Fruit fly (Drosophila melanogaster) whole organism, adult: ENCODE data around the gene PEK.

Experiments used
- CG11617 ChIP-seq: fragments of 200-800 bp; sonication (Bioruptor generic); optimal IDR thresholded peaks from 2 replicates; lab custom pipeline; 2017; ENCODE audit warnings: mild to moderate bottlenecking, missing biosample characterization, missing genetic modification reagents, missing genetic modification characterization
- CG12768 ChIP-seq: fragments of 200-800 bp; sonication (Bioruptor generic); optimal IDR thresholded peaks from 2 replicates; lab custom pipeline; 2017; ENCODE audit warnings: missing biosample characterization, missing genetic modification characterization, mild to moderate bottlenecking, moderate library complexity, missing genetic modification reagents
- CG14711 ChIP-seq: fragments of 200-800 bp; sonication (Bioruptor generic); optimal IDR thresholded peaks from 2 replicates; lab custom pipeline; 2018; ENCODE audit warnings: missing biosample characterization, mild to moderate bottlenecking, missing genetic modification characterization, moderate library complexity
- CG1620 ChIP-seq: fragments of 200-800 bp; sonication (Bioruptor generic); optimal IDR thresholded peaks from 2 replicates; lab custom pipeline; 2016; ENCODE audit warnings: missing biosample characterization, missing genetic modification characterization
- CG33017 ChIP-seq: fragments of 200-800 bp; sonication (Bioruptor generic); optimal IDR thresholded peaks from 2 replicates; lab custom pipeline; 2018; ENCODE audit warnings: missing biosample characterization, mild to moderate bottlenecking, missing genetic modification characterization, moderate library complexity
- CG5204 ChIP-seq: fragments of 200-800 bp; sonication (Bioruptor generic); optimal IDR thresholded peaks from 2 replicates; lab custom pipeline; 2016; ENCODE audit warnings: missing biosample characterization, missing genetic modification characterization
- CG7045 ChIP-seq: fragments of 200-800 bp; sonication (Bioruptor generic); optimal IDR thresholded peaks from 2 replicates; lab custom pipeline; 2017; ENCODE audit warnings: missing biosample characterization, mild to moderate bottlenecking, missing genetic modification characterization
- CG7101 ChIP-seq: fragments of 200-800 bp; sonication (Bioruptor generic); optimal IDR thresholded peaks from 2 replicates; lab custom pipeline; 2018; ENCODE audit warnings: missing biosample characterization, mild to moderate bottlenecking, missing genetic modification characterization, moderate library complexity
- Clk ChIP-seq: fragments of 200-800 bp; sonication (Bioruptor generic); optimal IDR thresholded peaks from 2 replicates; lab custom pipeline; 2017; ENCODE audit warnings: missing biosample characterization, missing genetic modification characterization
- Crg-1 ChIP-seq: fragments of 200-800 bp; sonication (Bioruptor generic); optimal IDR thresholded peaks from 2 replicates; lab custom pipeline; 2016; ENCODE audit warnings: missing biosample characterization, missing genetic modification characterization
- Hr96 ChIP-seq: fragments of 200-800 bp; sonication (Bioruptor generic); optimal IDR thresholded peaks from 2 replicates; lab custom pipeline; 2016; ENCODE audit warnings: missing biosample characterization, missing genetic modification characterization
- Mnt ChIP-seq: fragments of 200-800 bp; sonication (Bioruptor generic); optimal IDR thresholded peaks from 2 replicates; lab custom pipeline; 2016; ENCODE audit warnings: missing biosample characterization, mild to moderate bottlenecking, missing genetic modification characterization
- bab1 ChIP-seq: fragments of 200-800 bp; sonication (Bioruptor generic); optimal IDR thresholded peaks from 3 replicates; lab custom pipeline; 2019; ENCODE audit warnings: missing biosample characterization, mild to moderate bottlenecking, missing genetic modification characterization, moderate library complexity
- cic ChIP-seq: fragments of 200-800 bp; sonication (Bioruptor generic); optimal IDR thresholded peaks from 2 replicates; lab custom pipeline; 2017; ENCODE audit warnings: missing biosample characterization, mild to moderate bottlenecking, missing genetic modification characterization, moderate library complexity
- cnc ChIP-seq, 2 experiments: fragments of >200 bp; optimal IDR thresholded peaks; 2 replicates each; lab custom pipeline; 2017
- kay ChIP-seq: fragments of 200-800 bp; sonication (Bioruptor generic); peaks from one replicate; lab custom pipeline; 2016; ENCODE audit warnings: missing biosample characterization, missing genetic modification characterization, borderline replicate concordance
- ovo ChIP-seq: fragments of 200-800 bp; sonication (Bioruptor generic); optimal IDR thresholded peaks from 2 replicates; lab custom pipeline; 2016; ENCODE audit warnings: missing biosample characterization, missing genetic modification characterization
- pad ChIP-seq: fragments of 200-800 bp; sonication (Bioruptor generic); optimal IDR thresholded peaks from 3 replicates; lab custom pipeline; 2017; ENCODE audit warnings: missing biosample characterization, missing genetic modification characterization, mild to moderate bottlenecking, moderate library complexity, missing genetic modification reagents
- tj ChIP-seq: fragments of 200-800 bp; sonication (Bioruptor generic); optimal IDR thresholded peaks from 3 replicates; lab custom pipeline; 2017; ENCODE audit warnings: missing biosample characterization, mild to moderate bottlenecking, missing genetic modification characterization, moderate library complexity
- toe ChIP-seq: fragments of 200-800 bp; sonication (Bioruptor generic); optimal IDR thresholded peaks from 2 replicates; lab custom pipeline; 2016; ENCODE audit warnings: missing biosample characterization, missing genetic modification characterization

Gene PEK

DNA sequence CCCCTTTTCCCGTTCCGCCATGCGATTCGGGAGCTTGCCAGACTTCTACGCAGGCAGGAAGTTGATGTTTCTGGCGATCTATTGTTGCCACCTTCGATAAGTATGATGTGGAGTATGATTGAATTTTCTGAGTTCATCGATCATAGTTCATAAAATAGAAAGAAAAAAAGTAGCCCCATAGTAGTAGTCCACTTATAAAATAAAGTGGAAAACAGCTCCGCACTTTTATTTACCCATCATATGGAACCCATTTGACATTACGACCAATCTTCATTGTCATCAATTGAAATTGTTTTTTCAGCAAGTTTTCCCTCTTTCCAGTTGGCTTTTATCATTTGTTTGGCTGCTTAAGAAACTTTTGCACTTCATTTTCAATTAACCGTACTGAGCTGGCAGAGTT is 37.4 kb downstream of the PEK start, which contains the start of gene CG12147:
Gene CG12147 (minus strand): TSS at position 101 of the 400 bp plus-strand sequence.
- TF ChIP-seq ovo (GFP tag; lab: Kevin White, UChicago) (no peak), Hr96 (GFP tag; lab: Kevin White, UChicago) (no peak), bab1 (GFP tag; lab: Kevin White, UChicago) (no peak), CG11617 (GFP tag; lab: Kevin White, UChicago) (no peak), cnc (optimal IDR thresholded peaks at IDR 0.05; lab: Kevin White, UChicago) (no peak), CG5204 (no peak), CG7045 (GFP tag; lab: Kevin White, UChicago) (no peak), CG14711 (tag; lab: Kevin White, UChicago) (no peak), CG1620 (no peak), CG12768 (no peak), toe (GFP tag; lab: Kevin White, UChicago) (no peak), CG33017 (tag; lab: Kevin White, UChicago) (no peak), tj (no peak), CG7101 (tag; lab: Kevin White, UChicago) (no peak), cic (GFP tag; lab: Kevin White, UChicago) (no peak), pad (no peak), kay (GFP tag; lab: Kevin White, UChicago) (no peak), Mnt (no peak), Crg-1 (GFP tag; lab: Kevin White, UChicago) (no peak), Clk (GFP tag; lab: Kevin White, UChicago) (no peak)

DNA sequence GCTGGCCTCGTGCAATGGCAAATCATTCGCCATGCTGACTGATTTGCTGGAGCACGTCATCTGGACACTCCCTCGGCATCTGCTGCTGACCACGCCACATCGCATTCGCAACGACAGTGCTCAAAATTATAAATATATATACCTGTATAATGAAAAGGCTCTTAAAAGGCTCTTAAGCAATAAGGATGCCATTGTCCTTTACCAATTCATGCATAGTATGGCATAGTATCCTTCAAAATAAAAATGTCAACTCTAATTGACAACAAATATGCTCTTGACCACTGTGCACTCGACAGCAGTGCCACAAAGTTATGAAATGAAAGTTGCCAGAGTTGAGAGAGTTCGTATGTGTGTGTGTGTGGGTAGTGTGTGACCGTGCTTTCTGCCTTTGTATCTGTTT is 42.4 kb downstream of the PEK start:
- peak; percentile 60 for TF ChIP-seq kay (GFP tag; lab: Kevin White, UChicago)
- no peak for TF ChIP-seq CG5204
- no peak for TF ChIP-seq CG11617 (GFP tag; lab: Kevin White, UChicago)
- no peak for TF ChIP-seq CG7101 (tag; lab: Kevin White, UChicago)
- no peak for TF ChIP-seq CG1620
- TF ChIP-seq tj, result no peak
- no peak for TF ChIP-seq Hr96 (GFP tag; lab: Kevin White, UChicago)
- no peak for TF ChIP-seq CG12768

DNA sequence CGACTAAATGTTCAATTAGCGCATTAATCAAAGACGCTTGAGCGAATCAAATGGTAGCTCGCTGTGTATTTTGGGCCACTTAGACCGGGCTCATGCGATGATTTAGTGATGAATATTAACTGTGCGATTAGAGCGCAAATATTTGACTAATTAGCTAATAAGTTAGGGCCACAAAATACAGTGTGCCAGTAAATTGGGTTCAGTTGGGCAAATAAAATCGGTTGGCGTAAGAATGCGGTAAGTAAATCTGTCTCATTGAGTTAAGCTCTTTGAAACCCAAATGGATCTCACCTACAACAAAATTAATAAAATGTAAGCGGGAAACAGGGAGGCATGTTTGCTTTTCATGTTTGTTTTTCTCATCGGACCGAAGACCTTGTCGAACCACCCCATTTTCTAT is 44.1 kb downstream of the PEK start:
- TF ChIP-seq pad, result no peak

DNA sequence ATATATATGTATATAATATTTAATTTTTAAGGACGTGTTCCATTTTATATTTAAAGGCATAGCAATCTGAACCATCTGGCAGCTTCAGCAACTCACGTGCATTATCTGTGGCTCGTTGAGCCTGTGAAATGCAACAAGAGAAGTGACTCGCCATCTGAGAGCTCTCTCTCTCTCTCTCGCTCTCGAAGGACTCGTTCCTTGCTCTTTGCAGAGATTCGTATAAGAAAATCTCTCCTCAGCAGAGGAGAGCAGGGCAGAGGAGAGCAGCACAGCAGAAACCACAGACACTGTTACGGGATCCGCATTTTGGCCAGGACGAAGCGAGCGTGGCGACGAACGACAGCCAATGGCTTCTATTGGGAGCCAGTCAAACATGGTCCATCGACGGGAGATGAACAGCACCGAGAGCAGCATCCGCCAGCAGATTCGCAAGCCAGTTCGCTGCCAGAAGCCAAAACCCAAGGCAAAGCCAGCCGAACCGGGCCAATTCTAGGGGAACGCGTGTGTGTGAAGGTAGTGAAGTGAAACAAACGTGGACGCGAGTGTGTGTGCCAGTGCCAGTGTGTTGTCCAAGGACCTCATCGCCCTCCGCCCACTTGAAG is 50.3 kb downstream of the PEK start, which contains the start of gene CG14669:
Gene CG14669 (plus strand): TSS at position 381 of the 602 bp plus-strand sequence.
- TF ChIP-seq CG7101 (tag; lab: Kevin White, UChicago), result no peak
- TF ChIP-seq Hr96 (GFP tag; lab: Kevin White, UChicago), result no peak
- no peak for TF ChIP-seq Mnt

DNA sequence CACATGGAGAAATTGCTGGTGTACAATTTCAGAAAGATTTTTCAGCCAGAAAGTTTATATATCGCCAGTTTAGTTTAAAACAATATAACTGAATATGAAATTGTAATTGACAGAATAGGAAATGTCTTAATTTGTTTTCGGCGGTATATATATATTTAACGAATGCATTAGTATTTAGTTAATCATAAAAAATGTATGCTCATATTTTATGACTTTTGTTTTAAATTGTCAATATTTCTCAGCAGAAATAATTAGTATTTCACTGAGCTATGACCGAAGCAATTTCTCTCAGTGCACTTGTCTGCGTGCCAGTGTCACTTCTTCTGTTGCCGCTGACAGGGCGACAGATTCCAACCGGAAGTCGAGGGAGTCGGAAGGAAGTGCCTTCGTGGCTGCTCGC is 51.6 kb downstream of the PEK start:
- TF ChIP-seq CG5204 (peak; percentile 7), CG7101 (tag; lab: Kevin White, UChicago) (no peak), CG7045 (GFP tag; lab: Kevin White, UChicago) (peak; percentile 13)

DNA sequence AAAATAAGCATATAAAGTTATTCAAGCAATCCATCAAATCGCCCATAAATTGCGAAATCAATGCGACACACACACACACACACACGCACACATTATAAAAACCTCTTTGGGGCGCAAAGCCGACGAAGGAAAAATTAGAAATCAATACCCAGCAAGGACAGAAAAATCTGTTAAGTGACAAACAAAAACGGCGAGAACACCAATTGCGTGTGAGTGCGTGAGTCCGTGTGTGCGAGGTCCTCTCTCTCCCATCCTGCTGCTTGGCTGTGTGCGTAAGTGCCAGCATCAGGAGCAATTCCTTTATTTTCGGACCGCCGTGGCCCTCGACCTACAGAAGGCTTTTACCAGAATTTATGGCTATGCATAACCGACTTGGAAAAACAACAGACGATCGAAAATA is 52.2 kb downstream of the PEK start, which contains the start of gene Orco:
Gene Orco (minus strand): TSS at position 101 of the 400 bp plus-strand sequence.
- TF ChIP-seq CG7045 (GFP tag; lab: Kevin White, UChicago), result no peak
- TF ChIP-seq CG11617 (GFP tag; lab: Kevin White, UChicago), result no peak
- no peak for TF ChIP-seq cic (GFP tag; lab: Kevin White, UChicago)
- no peak for TF ChIP-seq Clk (GFP tag; lab: Kevin White, UChicago)
- TF ChIP-seq bab1 (GFP tag; lab: Kevin White, UChicago), result no peak
- TF ChIP-seq Mnt, result no peak
- TF ChIP-seq CG1620, result no peak
- TF ChIP-seq CG14711 (tag; lab: Kevin White, UChicago), result no peak
- TF ChIP-seq CG12768, result no peak
- TF ChIP-seq ovo (GFP tag; lab: Kevin White, UChicago), result no peak
- no peak for TF ChIP-seq CG5204
- no peak for TF ChIP-seq toe (GFP tag; lab: Kevin White, UChicago)
- TF ChIP-seq kay (GFP tag; lab: Kevin White, UChicago), result no peak
- TF ChIP-seq cnc (optimal IDR thresholded peaks at IDR 0.05; lab: Kevin White, UChicago), result no peak
- no peak for TF ChIP-seq CG7101 (tag; lab: Kevin White, UChicago)
